Worm (Caenorhabditis elegans) whole organism, young adult: ENCODE results near the gene cmk-1.

ENCODE experiments used
- B0019.2 ChIP-seq: fragments of 200-800 bp; sonication (Bioruptor generic); conservative IDR thresholded peaks from 2 replicates; pipeline ENCODE4 v1.3.6; 2022; ENCODE audit warnings: missing genetic modification reagents, missing genetic modification characterization, missing compliant biosample characterization
- B0261.1 ChIP-seq: sonication (generic microtip); optimal IDR thresholded peaks from 2 replicates; lab custom pipeline; 2016; ENCODE audit warnings: mild to moderate bottlenecking, missing genetic modification characterization, moderate library complexity, missing compliant biosample characterization
- B0336.3 ChIP-seq: fragments of 200-800 bp; sonication (Bioruptor generic); IDR thresholded peaks from 2 replicates; pipeline ENCODE4 v1.3.6; 2022; ENCODE audit warnings: missing genetic modification characterization, missing compliant biosample characterization
- F22D6.2 ChIP-seq: sonication (generic microtip); optimal IDR thresholded peaks from 2 replicates; lab custom pipeline; 2016; ENCODE audit warnings: mild to moderate bottlenecking, missing genetic modification characterization, missing compliant biosample characterization
- F39B2.1 ChIP-seq: fragments of 200-800 bp; sonication (Bioruptor generic); IDR thresholded peaks from 2 replicates; pipeline ENCODE4 v1.3.6; 2022; ENCODE audit warnings: missing genetic modification reagents, missing genetic modification characterization, missing compliant biosample characterization
- F49E8.2 ChIP-seq: sonication (generic microtip); optimal IDR thresholded peaks from 3 replicates; lab custom pipeline; 2017; ENCODE audit warnings: missing genetic modification characterization, mild to moderate bottlenecking, missing compliant biosample characterization, antibody characterized with exemption, moderate library complexity; ENCODE audit not compliant: insufficient read depth
- K11D2.4 ChIP-seq: fragments of 200-800 bp; sonication (Bioruptor generic); IDR thresholded peaks from 2 replicates; pipeline ENCODE4 v1.3.6; 2022; ENCODE audit warnings: missing genetic modification reagents, missing genetic modification characterization, missing compliant biosample characterization
- Y53G8AR.9 ChIP-seq: fragments of 200-800 bp; sonication (Bioruptor generic); conservative IDR thresholded peaks from 2 replicates; pipeline ENCODE4 v1.3.6; 2022; ENCODE audit warnings: missing genetic modification reagents, missing genetic modification characterization, missing compliant biosample characterization
- Y95B8A.8 ChIP-seq: fragments of 200-800 bp; sonication (Bioruptor generic); IDR thresholded peaks from 2 replicates; pipeline ENCODE4 v1.3.6; 2022; ENCODE audit warnings: missing genetic modification reagents, missing genetic modification characterization, missing compliant biosample characterization
- ZK185.1 ChIP-seq: sonication (generic microtip); optimal IDR thresholded peaks from 2 replicates; lab custom pipeline; 2016; ENCODE audit warnings: mild to moderate bottlenecking, missing genetic modification characterization, missing compliant biosample characterization; ENCODE audit not compliant: poor library complexity, severe bottlenecking
- ama-1 ChIP-seq, 3 experiments: fragments of 150-350 bp in 1 of 3; sonication (generic microtip) in 2 of 3; optimal IDR thresholded peaks; 2 replicates each; lab custom pipeline; 2014 to 2018; ENCODE audit warnings: missing biosample characterization in 2 of 3, missing genetic modification characterization in 2 of 3, missing genetic modification reagents in 2 of 3
- atf-7 ChIP-seq: sonication (generic microtip); optimal IDR thresholded peaks from 2 replicates; lab custom pipeline; 2017; ENCODE audit warnings: mild to moderate bottlenecking, missing genetic modification characterization, missing compliant biosample characterization
- attf-5 ChIP-seq: fragments of 200-800 bp; sonication (Bioruptor generic); optimal IDR thresholded peaks from 2 replicates; lab custom pipeline; 2018; ENCODE audit warnings: mild to moderate bottlenecking, missing genetic modification characterization, missing compliant biosample characterization
- bed-2 ChIP-seq: fragments of 200-800 bp; sonication (Bioruptor generic); IDR thresholded peaks from 2 replicates; pipeline ENCODE4 v1.3.6; 2022; ENCODE audit warnings: missing genetic modification reagents, missing genetic modification characterization, missing compliant biosample characterization
- ceh-100 ChIP-seq: fragments of 200-800 bp; sonication (Bioruptor generic); IDR thresholded peaks from 2 replicates; pipeline ENCODE4 v1.3.6; 2022; ENCODE audit warnings: missing genetic modification reagents, missing genetic modification characterization, missing compliant biosample characterization
- ceh-40 ChIP-seq: fragments of 200-800 bp; sonication (Bioruptor generic); IDR thresholded peaks from 2 replicates; pipeline ENCODE4 v1.3.6; 2022; ENCODE audit warnings: missing genetic modification characterization, missing compliant biosample characterization
- ceh-58 ChIP-seq: fragments of 200-800 bp; sonication (Bioruptor generic); IDR thresholded peaks from 2 replicates; pipeline ENCODE4 v1.3.6; 2022; ENCODE audit warnings: missing genetic modification characterization, missing compliant biosample characterization
- dpl-1 ChIP-seq: fragments of 150-350 bp; optimal IDR thresholded peaks from 2 replicates; lab custom pipeline; 2014; ENCODE audit warnings: missing biosample characterization, missing genetic modification reagents, missing genetic modification characterization
- egl-44 ChIP-seq: fragments of 200-800 bp; sonication (Bioruptor generic); IDR thresholded peaks from 2 replicates; pipeline ENCODE4 v1.3.6; 2022; ENCODE audit warnings: missing genetic modification reagents, missing genetic modification characterization, missing compliant biosample characterization
- ekl-4 ChIP-seq: fragments of 200-800 bp; sonication (Bioruptor generic); IDR thresholded peaks from 2 replicates; pipeline ENCODE4 v1.3.6; 2022; ENCODE audit warnings: missing genetic modification reagents, missing genetic modification characterization, missing compliant biosample characterization
- ets-4 ChIP-seq: fragments of 200-800 bp; sonication (Bioruptor generic); optimal IDR thresholded peaks from 2 replicates; lab custom pipeline; 2018; ENCODE audit warnings: mild to moderate bottlenecking, missing genetic modification characterization, missing compliant biosample characterization
- fkh-3 ChIP-seq: sonication (generic microtip); optimal IDR thresholded peaks from 2 replicates; lab custom pipeline; 2016; ENCODE audit warnings: mild to moderate bottlenecking, missing genetic modification characterization, missing compliant biosample characterization
- gei-17 ChIP-seq: fragments of 200-800 bp; sonication (Bioruptor generic); optimal IDR thresholded peaks from 2 replicates; lab custom pipeline; 2018; ENCODE audit warnings: mild to moderate bottlenecking, missing genetic modification characterization, missing compliant biosample characterization
- hlh-12 ChIP-seq: sonication (generic microtip); optimal IDR thresholded peaks from 2 replicates; lab custom pipeline; 2016; ENCODE audit warnings: missing genetic modification characterization, missing compliant biosample characterization
- hmg-20 ChIP-seq: fragments of 200-800 bp; sonication (Bioruptor generic); IDR thresholded peaks from 2 replicates; pipeline ENCODE4 v1.3.6; 2022; ENCODE audit warnings: missing genetic modification reagents, missing genetic modification characterization, missing compliant biosample characterization
- hsf-1 ChIP-seq: fragments of 200-800 bp; sonication (Bioruptor generic); IDR thresholded peaks from 2 replicates; pipeline ENCODE4 v1.3.6; 2022; ENCODE audit warnings: missing genetic modification reagents, missing genetic modification characterization, missing compliant biosample characterization
- lir-1 ChIP-seq: fragments of 200-800 bp; sonication (Bioruptor generic); conservative IDR thresholded peaks from 2 replicates; pipeline ENCODE4 v1.3.6; 2022; ENCODE audit warnings: missing genetic modification reagents, missing genetic modification characterization, missing compliant biosample characterization
- lsl-1 ChIP-seq: fragments of 200-800 bp; sonication (Bioruptor generic); optimal IDR thresholded peaks from 2 replicates; lab custom pipeline; 2018; ENCODE audit warnings: mild to moderate bottlenecking, missing genetic modification characterization, moderate library complexity, missing compliant biosample characterization
- lsy-27 ChIP-seq: sonication (generic microtip); optimal IDR thresholded peaks from 2 replicates; lab custom pipeline; 2017; ENCODE audit warnings: missing genetic modification characterization, mild to moderate bottlenecking, missing compliant biosample characterization, antibody characterized with exemption, missing genotype, borderline replicate concordance; ENCODE audit not compliant: insufficient read depth
- madf-10 ChIP-seq: sonication (generic microtip); optimal IDR thresholded peaks from 2 replicates; lab custom pipeline; 2016; ENCODE audit warnings: mild to moderate bottlenecking, missing genetic modification characterization, missing compliant biosample characterization
- madf-6 ChIP-seq: fragments of 200-800 bp; sonication (Bioruptor generic); IDR thresholded peaks from 2 replicates; pipeline ENCODE4 v1.3.6; 2022; ENCODE audit warnings: missing genetic modification reagents, missing genetic modification characterization, missing compliant biosample characterization
- madf-8 ChIP-seq: fragments of 200-800 bp; sonication (Bioruptor generic); conservative IDR thresholded peaks from 2 replicates; pipeline ENCODE4 v1.3.6; 2022; ENCODE audit warnings: missing genetic modification reagents, missing genetic modification characterization, missing compliant biosample characterization
- mcd-1 ChIP-seq: fragments of 200-800 bp; sonication (Bioruptor generic); IDR thresholded peaks from 2 replicates; pipeline ENCODE4 v1.3.6; 2022; ENCODE audit warnings: missing genetic modification reagents, missing genetic modification characterization, missing compliant biosample characterization
- mxl-1 ChIP-seq: sonication (generic microtip); optimal IDR thresholded peaks from 2 replicates; lab custom pipeline; 2016; ENCODE audit warnings: missing genetic modification characterization, missing compliant biosample characterization
- nhr-120 ChIP-seq: fragments of 200-800 bp; sonication (Bioruptor generic); IDR thresholded peaks from 2 replicates; pipeline ENCODE4 v1.3.6; 2022; ENCODE audit warnings: missing genetic modification characterization, missing compliant biosample characterization
- nhr-90 ChIP-seq: sonication (generic microtip); optimal IDR thresholded peaks from 2 replicates; lab custom pipeline; 2016; ENCODE audit warnings: missing genotype, mild to moderate bottlenecking, missing genetic modification characterization, missing compliant biosample characterization
- pbrm-1 ChIP-seq: fragments of 200-800 bp; sonication (Bioruptor generic); IDR thresholded peaks from 2 replicates; pipeline ENCODE4 v1.3.6; 2022; ENCODE audit warnings: missing genetic modification reagents, missing genetic modification characterization, missing compliant biosample characterization
- rcor-1 ChIP-seq: fragments of 200-800 bp; sonication (Bioruptor generic); IDR thresholded peaks from 2 replicates; pipeline ENCODE4 v1.3.6; 2022; ENCODE audit warnings: missing genetic modification reagents, missing genetic modification characterization, missing compliant biosample characterization
- sdz-38 ChIP-seq: sonication (generic microtip); optimal IDR thresholded peaks from 2 replicates; lab custom pipeline; 2016; ENCODE audit warnings: missing genotype, missing genetic modification characterization, missing compliant biosample characterization
- sea-2 ChIP-seq: fragments of 200-800 bp; sonication (Bioruptor generic); IDR thresholded peaks from 2 replicates; pipeline ENCODE4 v1.3.6; 2022; ENCODE audit warnings: missing genetic modification characterization, missing compliant biosample characterization
- snpc-3.4 ChIP-seq: sonication (generic microtip); optimal IDR thresholded peaks from 2 replicates; lab custom pipeline; 2017; ENCODE audit warnings: missing genetic modification characterization, mild to moderate bottlenecking, missing compliant biosample characterization, antibody characterized with exemption, moderate library complexity, missing genotype, missing genetic modification reagents
- sptf-2 ChIP-seq: fragments of 200-800 bp; sonication (Bioruptor generic); optimal IDR thresholded peaks from 2 replicates; lab custom pipeline; 2018; ENCODE audit warnings: mild to moderate bottlenecking, missing genetic modification characterization, missing compliant biosample characterization
- tlf-1 ChIP-seq: fragments of 200-800 bp; sonication (Bioruptor generic); optimal IDR thresholded peaks from 2 replicates; lab custom pipeline; 2018; ENCODE audit warnings: mild to moderate bottlenecking, missing genetic modification characterization, missing compliant biosample characterization
- unc-62 ChIP-seq: fragments of 150-350 bp; optimal IDR thresholded peaks from 2 replicates; lab custom pipeline; 2014; ENCODE audit warnings: missing biosample characterization, missing genetic modification reagents, missing genetic modification characterization
- xnd-1 ChIP-seq: sonication (generic microtip); optimal IDR thresholded peaks from 2 replicates; lab custom pipeline; 2016; ENCODE audit warnings: missing genotype, missing genetic modification reagents, missing genetic modification characterization, missing compliant biosample characterization
- ztf-6 ChIP-seq: fragments of 200-800 bp; sonication (Bioruptor generic); IDR thresholded peaks from 2 replicates; pipeline ENCODE4 v1.3.6; 2022; ENCODE audit warnings: missing genetic modification reagents, missing genetic modification characterization, missing compliant biosample characterization

cmk-1 gene

DNA sequence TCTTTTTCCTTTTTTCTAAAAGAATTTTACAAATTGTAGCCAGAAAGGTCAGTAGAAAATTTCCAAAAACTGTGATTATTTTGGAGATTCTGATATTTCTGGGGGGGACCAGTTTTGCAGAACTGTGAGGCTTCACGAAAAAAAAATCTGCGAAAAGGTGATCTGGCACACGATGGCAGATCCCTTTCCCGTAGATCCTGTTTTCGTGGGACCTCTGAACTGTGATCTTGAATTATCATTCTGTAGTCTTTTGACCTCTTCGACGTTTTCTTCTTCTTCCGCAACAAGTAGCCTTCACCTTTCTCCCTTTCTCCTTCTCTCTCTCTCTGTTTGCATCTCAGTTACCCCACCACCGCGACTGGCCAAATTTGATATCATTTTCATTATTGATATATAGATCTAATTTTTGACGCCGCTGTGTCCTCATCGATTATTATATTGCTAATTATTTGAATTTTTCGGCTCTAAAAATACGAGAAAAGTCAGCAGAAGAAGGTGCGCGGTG is 29.7 kb downstream of the cmk-1 start:
- TF ChIP-seq ceh-100 (GFP tag; lab: Robert Waterston, UW): peak; percentile 68
- TF ChIP-seq madf-10 (tag; lab: Kevin White, UChicago): no peak

ce11 chrIV:1857866-1858271 is 33.6 kb downstream of the cmk-1 start:
- TF ChIP-seq tlf-1 (GFP tag; lab: Kevin White, UChicago): no peak
- TF ChIP-seq mcd-1 (GFP tag; lab: Robert Waterston, UW): peak; percentile 63
- TF ChIP-seq dpl-1 (GFP tag; lab: Kevin White, UChicago): no peak
- TF ChIP-seq Y95B8A.8: no peak
- no peak for TF ChIP-seq egl-44 (GFP tag; lab: Robert Waterston, UW)
- no peak for TF ChIP-seq F39B2.1
- TF ChIP-seq gei-17 (GFP tag; lab: Kevin White, UChicago): no peak
- no peak for TF ChIP-seq hsf-1 (GFP tag; lab: Robert Waterston, UW)
- TF ChIP-seq nhr-90 (tag; lab: Kevin White, UChicago): peak; percentile 27
- TF ChIP-seq B0336.3 (GFP tag; lab: Robert Waterston, UW): peak; percentile 57; the same call in 1 of the 2 replicates
- no peak for TF ChIP-seq bed-2 (GFP tag; lab: Robert Waterston, UW)
- no peak for TF ChIP-seq F22D6.2
- no peak for TF ChIP-seq mxl-1 (tag; lab: Kevin White, UChicago)
- no peak for TF ChIP-seq nhr-120 (GFP tag; lab: Robert Waterston, UW)
- TF ChIP-seq lsl-1: no peak
- TF ChIP-seq attf-5 (GFP tag; lab: Kevin White, UChicago): peak; percentile 73
- peak; percentile 35; the same call in 1 of the 2 replicates for TF ChIP-seq lir-1 (GFP tag; lab: Robert Waterston, UW)
- TF ChIP-seq unc-62 (GFP tag; lab: Kevin White, UChicago): no peak
- TF ChIP-seq lsy-27 (tag; lab: Kevin White, UChicago): no peak
- TF ChIP-seq B0261.1 (tag; lab: Kevin White, UChicago): no peak
- TF ChIP-seq madf-10 (tag; lab: Kevin White, UChicago): peak; percentile 92
- no peak for TF ChIP-seq snpc-3.4 (tag; lab: Kevin White, UChicago)
- no peak for TF ChIP-seq sea-2 (GFP tag; lab: Robert Waterston, UW)
- TF ChIP-seq ets-4: no peak
- TF ChIP-seq B0019.2 (GFP tag; lab: Robert Waterston, UW): no peak
- TF ChIP-seq hlh-12 (tag; lab: Kevin White, UChicago): no peak
- no peak for TF ChIP-seq ztf-6 (GFP tag; lab: Robert Waterston, UW)
- TF ChIP-seq ZK185.1 (tag; lab: Kevin White, UChicago): no peak
- no peak for TF ChIP-seq ceh-58 (GFP tag; lab: Robert Waterston, UW)
- no peak; the same call in 1 of the 2 replicates for TF ChIP-seq K11D2.4
- TF ChIP-seq xnd-1: no peak
- no peak for TF ChIP-seq sptf-2 (GFP tag; lab: Kevin White, UChicago)
- no peak for TF ChIP-seq ama-1 (optimal IDR thresholded peaks at IDR 0.05; lab: Kevin White, UChicago)
- no peak for TF ChIP-seq ama-1 (GFP tag; optimal IDR thresholded peaks at IDR 0.05; lab: Kevin White, UChicago)
- TF ChIP-seq F49E8.2 (tag; lab: Kevin White, UChicago): no peak
- TF ChIP-seq ceh-40: no peak
- TF ChIP-seq Y53G8AR.9: 0 out of 2 replicates have a peak, but pooled peaks have one; percentile 39
- no peak for TF ChIP-seq ekl-4 (GFP tag; lab: Robert Waterston, UW)
- TF ChIP-seq madf-6 (GFP tag; lab: Robert Waterston, UW): no peak
- TF ChIP-seq hmg-20 (GFP tag; lab: Robert Waterston, UW): no peak
- TF ChIP-seq pbrm-1 (GFP tag; lab: Robert Waterston, UW): 0 out of 2 replicates have a peak, but pooled peaks have one; percentile 52
- no peak for TF ChIP-seq sdz-38 (tag; lab: Kevin White, UChicago)
- TF ChIP-seq atf-7: peak; percentile 29
- TF ChIP-seq fkh-3 (tag; lab: Kevin White, UChicago): no peak
- TF ChIP-seq madf-8 (GFP tag; lab: Robert Waterston, UW): no peak
- 0 out of 2 replicates have a peak, but pooled peaks have one; percentile 14 for TF ChIP-seq rcor-1 (GFP tag; lab: Robert Waterston, UW)
